Worm (Caenorhabditis elegans) whole organism, late embryonic: ENCODE measurements around the gene C14C6.5.

Experiments used
- elt-4 ChIP-seq: sonication (generic microtip); optimal IDR thresholded peaks from 2 replicates; lab custom pipeline; 2016; ENCODE audit warnings: missing genetic modification characterization, missing compliant biosample characterization
- fkh-6 ChIP-seq: sonication (generic microtip); optimal IDR thresholded peaks from 2 replicates; lab custom pipeline; 2016; ENCODE audit warnings: missing genetic modification characterization, missing compliant biosample characterization
- madf-2 ChIP-seq: sonication (generic microtip); optimal IDR thresholded peaks from 2 replicates; lab custom pipeline; 2017; ENCODE audit warnings: missing genetic modification characterization, missing compliant biosample characterization
- nfya-1 ChIP-seq: sonication (generic microtip); optimal IDR thresholded peaks from 2 replicates; lab custom pipeline; 2017; ENCODE audit warnings: missing genetic modification characterization, mild to moderate bottlenecking, missing compliant biosample characterization, antibody characterized with exemption, moderate library complexity
- nhr-11 ChIP-seq: fragments of 150-350 bp; optimal IDR thresholded peaks from 2 replicates; lab custom pipeline; 2014; ENCODE audit warnings: missing biosample characterization, missing genetic modification characterization
- pros-1 ChIP-seq: fragments of 150-350 bp; optimal IDR thresholded peaks from 2 replicates; lab custom pipeline; 2014; ENCODE audit warnings: missing biosample characterization, missing genetic modification reagents, missing genetic modification characterization
- ttx-3 ChIP-seq: sonication (generic microtip); optimal IDR thresholded peaks from 2 replicates; lab custom pipeline; 2016; ENCODE audit warnings: missing genetic modification reagents, missing genetic modification characterization, missing compliant biosample characterization

ce11 chrV:543169-543568 lies 6.7 kb downstream of the C14C6.5 start, which contains the start of gene C14C6.3:
- TF ChIP-seq madf-2 (tag; lab: Kevin White, UChicago), result no peak
- TF ChIP-seq fkh-6 (tag; lab: Kevin White, UChicago), result no peak
- no peak for TF ChIP-seq nfya-1
- no peak for TF ChIP-seq elt-4 (tag; lab: Kevin White, UChicago)
- TF ChIP-seq ttx-3, result no peak
- TF ChIP-seq nhr-11, result no peak
- no peak for TF ChIP-seq pros-1 (tag; lab: Kevin White, UChicago)
